Fruit fly (Drosophila melanogaster) Kc167 (cell line): Measurements from ENCODE around the gene CG7840.

Experiments
- Myc ChIP-seq: fragments of >200 bp; optimal IDR thresholded peaks from 2 replicates; lab custom pipeline; 2017; ENCODE audit warnings: missing external identifiers
- h ChIP-seq: fragments of >200 bp; optimal IDR thresholded peaks from 3 replicates; lab custom pipeline; 2018; ENCODE audit warnings: missing external identifiers

DNA sequence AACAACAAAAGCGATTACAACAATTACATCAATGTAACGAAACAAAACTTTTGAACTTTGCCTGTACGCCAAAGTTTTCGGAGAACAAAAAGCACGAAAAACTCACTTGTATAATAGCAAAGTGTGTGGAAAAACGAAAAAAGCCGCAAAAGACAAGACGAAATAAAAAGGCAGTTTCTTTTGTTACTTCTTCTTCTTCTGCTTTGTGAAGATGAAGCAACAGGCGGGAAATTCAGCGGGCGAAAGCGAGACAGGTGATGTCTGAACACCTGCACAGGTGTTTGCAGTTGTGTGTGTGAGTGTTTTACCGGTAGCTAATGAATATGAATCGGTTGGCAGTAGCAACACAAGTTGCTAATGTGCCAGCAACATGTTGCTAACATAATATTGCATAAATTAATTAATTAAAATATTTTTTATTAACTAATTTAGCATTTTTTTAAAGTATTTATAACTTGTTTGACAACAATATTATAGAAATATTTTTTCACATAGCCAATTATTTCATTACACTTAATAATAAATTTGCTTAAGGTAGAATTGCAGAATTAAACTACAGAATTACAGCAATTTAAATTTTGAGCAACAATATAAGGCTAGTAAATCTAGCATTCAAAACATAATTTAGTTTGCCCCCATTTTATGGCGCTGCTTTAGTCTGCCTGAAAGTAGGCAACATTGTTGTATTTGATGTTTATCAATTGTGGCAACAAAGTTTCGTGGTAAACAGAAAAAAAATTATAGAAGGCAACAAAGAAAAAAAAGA lies 38.5 kb upstream of the CG7840 start:
- TF ChIP-seq h, result no peak
- no peak for TF ChIP-seq Myc (lab: Kevin White, UChicago)
